Worm (Caenorhabditis elegans) whole organism, L4 larva: ENCODE data around the gene Y38E10A.17.

ENCODE experiments used
- ama-1 ChIP-seq: fragments of 150-350 bp; optimal IDR thresholded peaks from 2 replicates; lab custom pipeline; 2014; ENCODE audit warnings: inconsistent platforms, mixed read lengths
- ceh-44 ChIP-seq: fragments of 200-800 bp; sonication (Bioruptor generic); IDR thresholded peaks from 2 replicates; pipeline ENCODE4 v1.3.6; 2022; ENCODE audit warnings: missing genetic modification reagents, missing genetic modification characterization, missing compliant biosample characterization
- fkh-10 ChIP-seq: fragments of 150-350 bp; optimal IDR thresholded peaks from 2 replicates; lab custom pipeline; 2014; ENCODE audit warnings: missing biosample characterization, missing genetic modification reagents, missing genetic modification characterization
- lsy-2 ChIP-seq, 2 experiments: fragments of 150-350 bp in 1 of 2; sonication (generic microtip) in 1 of 2; optimal IDR thresholded peaks; 2 replicates each; lab custom pipeline; 2014 to 2017; ENCODE audit warnings: missing biosample characterization in 2 of 2, missing genetic modification characterization in 2 of 2
- mdl-1 ChIP-seq, 2 experiments: fragments of 150-350 bp in 1 of 2; sonication (generic microtip) in 1 of 2; optimal IDR thresholded peaks; 2 replicates each; lab custom pipeline; 2014 to 2017; ENCODE audit warnings: missing biosample characterization in 2 of 2, missing genetic modification characterization in 2 of 2
- mdt-29 ChIP-seq: fragments of 200-800 bp; sonication (Bioruptor generic); IDR thresholded peaks from 2 replicates; pipeline ENCODE4 v1.3.6; 2022; ENCODE audit warnings: missing genetic modification reagents, missing genetic modification characterization, missing compliant biosample characterization
- nhr-102 ChIP-seq: sonication (generic microtip); optimal IDR thresholded peaks from 2 replicates; lab custom pipeline; 2016; ENCODE audit warnings: mild to moderate bottlenecking, missing genetic modification characterization, moderate library complexity, missing compliant biosample characterization
- saeg-2 ChIP-seq: fragments of 200-800 bp; sonication (Bioruptor generic); IDR thresholded peaks from 2 replicates; pipeline ENCODE4 v1.3.6; 2022; ENCODE audit warnings: missing genetic modification reagents, missing genetic modification characterization, missing compliant biosample characterization
- unc-62 ChIP-seq, 3 experiments: fragments of 150-350 bp in 1 of 3; sonication (generic microtip); optimal IDR thresholded peaks in 2 of 3; peaks in 1 of 3; 1 replicate in 1 of 3; 2 replicates in 2 of 3; lab custom pipeline; 2014 to 2017; ENCODE audit warnings: missing biosample characterization in 3 of 3, missing genetic modification characterization in 3 of 3, missing genetic modification reagents in 3 of 3, missing genotype in 1 of 3
- zfp-2 ChIP-seq: sonication (generic microtip); optimal IDR thresholded peaks from 2 replicates; lab custom pipeline; 2016; ENCODE audit warnings: mild to moderate bottlenecking, missing genetic modification characterization, missing compliant biosample characterization
- zip-11 ChIP-seq: fragments of 200-800 bp; sonication (Bioruptor generic); IDR thresholded peaks from 2 replicates; pipeline ENCODE4 v1.3.6; 2022; ENCODE audit warnings: missing genetic modification characterization, missing compliant biosample characterization

DNA sequence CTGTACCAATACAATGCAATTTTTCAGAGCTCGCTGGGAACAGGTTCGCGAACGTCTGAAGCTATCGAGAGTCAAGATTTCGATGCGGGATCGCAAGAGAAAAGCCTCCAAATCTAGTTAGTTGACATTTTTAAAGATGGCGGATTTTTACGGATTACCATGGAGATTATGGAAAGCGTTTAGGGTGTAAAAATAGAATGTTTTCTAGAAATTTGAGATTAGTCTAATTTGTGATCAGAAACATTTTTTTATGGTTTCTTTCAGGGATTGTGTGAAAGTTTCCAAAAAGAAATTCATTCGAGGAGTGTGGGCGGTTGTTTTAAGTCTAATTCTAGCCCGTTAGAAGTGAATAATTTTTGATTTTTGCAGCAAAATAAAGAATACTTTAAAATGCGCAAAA lies 21.2 kb upstream of the Y38E10A.17 start:
- TF ChIP-seq ceh-44 (GFP tag; lab: Robert Waterston, UW) (no peak), ama-1 (no peak), zip-11 (no peak), mdl-1 (tag; optimal IDR thresholded peaks at IDR 0.05; lab: Kevin White, UChicago) (no peak), mdt-29 (GFP tag; lab: Robert Waterston, UW) (no peak), unc-62 (GFP tag; optimal IDR thresholded peaks at IDR 0.05 in 1 of 2; lab: Kevin White, UChicago) (no peak), unc-62 (tag; optimal IDR thresholded peaks at IDR 0.05; lab: Kevin White, UChicago) (no peak), fkh-10 (GFP tag; lab: Kevin White, UChicago) (no peak), lsy-2 (tag; optimal IDR thresholded peaks at IDR 0.05; lab: Kevin White, UChicago) (no peak), nhr-102 (tag; lab: Kevin White, UChicago) (no peak), saeg-2 (no peak), zfp-2 (tag; lab: Kevin White, UChicago) (no peak)
